Worm (Caenorhabditis elegans) whole organism, late embryonic: Measurements from ENCODE around the gene nstp-9.
A peak's percentile ranks its signal among the peaks of the same experiment; 100 is the strongest.

ENCODE experiments used
- C08G9.2 ChIP-seq: sonication (generic microtip); optimal IDR thresholded peaks from 2 replicates; lab custom pipeline; 2016; ENCODE audit warnings: mild to moderate bottlenecking, missing genetic modification characterization, moderate library complexity, missing compliant biosample characterization
- F13H6.1 ChIP-seq: sonication (generic microtip); optimal IDR thresholded peaks from 2 replicates; lab custom pipeline; 2016; ENCODE audit warnings: missing genetic modification characterization, missing compliant biosample characterization
- K09A11.1 ChIP-seq: sonication (generic microtip); optimal IDR thresholded peaks from 2 replicates; lab custom pipeline; 2017; ENCODE audit warnings: antibody characterized with exemption, mild to moderate bottlenecking, missing genetic modification characterization, missing compliant biosample characterization; ENCODE audit not compliant: insufficient read depth
- Y22D7AL.16 ChIP-seq: sonication (generic microtip); optimal IDR thresholded peaks from 2 replicates; lab custom pipeline; 2016; ENCODE audit warnings: missing genetic modification characterization, missing compliant biosample characterization
- ahr-1 ChIP-seq: sonication (generic microtip); optimal IDR thresholded peaks from 2 replicates; lab custom pipeline; 2016; ENCODE audit warnings: missing genetic modification characterization, missing compliant biosample characterization
- ama-1 ChIP-seq: fragments of 150-350 bp; optimal IDR thresholded peaks from 2 replicates; lab custom pipeline; 2014
- ceh-19 ChIP-seq: fragments of 200-800 bp; sonication (Bioruptor generic); optimal IDR thresholded peaks from 2 replicates; lab custom pipeline; 2018; ENCODE audit warnings: mild to moderate bottlenecking, missing genetic modification characterization, missing compliant biosample characterization
- ceh-2 ChIP-seq: sonication (generic microtip); optimal IDR thresholded peaks from 2 replicates; lab custom pipeline; 2016; ENCODE audit warnings: missing genotype, missing genetic modification characterization, missing compliant biosample characterization
- ceh-22 ChIP-seq: sonication (generic microtip); optimal IDR thresholded peaks from 2 replicates; lab custom pipeline; 2017; ENCODE audit warnings: missing biosample characterization, missing genetic modification characterization
- ceh-24 ChIP-seq: sonication (generic microtip); optimal IDR thresholded peaks from 2 replicates; lab custom pipeline; 2016; ENCODE audit warnings: mild to moderate bottlenecking, missing genetic modification characterization, missing compliant biosample characterization
- ceh-30 ChIP-seq: fragments of 150-350 bp; optimal IDR thresholded peaks from 2 replicates; lab custom pipeline; 2014; ENCODE audit warnings: missing biosample characterization, missing genetic modification characterization
- ceh-31 ChIP-seq: sonication (generic microtip); optimal IDR thresholded peaks from 2 replicates; lab custom pipeline; 2016; ENCODE audit warnings: missing genetic modification characterization, missing compliant biosample characterization
- ceh-48 ChIP-seq: sonication (generic microtip); optimal IDR thresholded peaks from 2 replicates; lab custom pipeline; 2016; ENCODE audit warnings: missing genetic modification characterization, inconsistent platforms, missing compliant biosample characterization
- ceh-9 ChIP-seq: sonication (generic microtip); optimal IDR thresholded peaks from 2 replicates; lab custom pipeline; 2016; ENCODE audit warnings: mild to moderate bottlenecking, missing genetic modification characterization, inconsistent platforms, missing compliant biosample characterization
- che-1 ChIP-seq: sonication (generic microtip); optimal IDR thresholded peaks from 2 replicates; lab custom pipeline; 2016; ENCODE audit warnings: mild to moderate bottlenecking, missing genetic modification characterization, missing compliant biosample characterization
- dmd-4 ChIP-seq: sonication (generic microtip); optimal IDR thresholded peaks from 2 replicates; lab custom pipeline; 2016; ENCODE audit warnings: borderline replicate concordance, missing genetic modification characterization, missing compliant biosample characterization
- dve-1 ChIP-seq: sonication (generic microtip); optimal IDR thresholded peaks from 2 replicates; lab custom pipeline; 2017; ENCODE audit warnings: antibody characterized with exemption, mild to moderate bottlenecking, missing genetic modification characterization, missing compliant biosample characterization
- elt-4 ChIP-seq: sonication (generic microtip); optimal IDR thresholded peaks from 2 replicates; lab custom pipeline; 2016; ENCODE audit warnings: missing genetic modification characterization, missing compliant biosample characterization
- ets-4 ChIP-seq: sonication (generic microtip); optimal IDR thresholded peaks from 2 replicates; lab custom pipeline; 2016; ENCODE audit warnings: missing genetic modification characterization, missing compliant biosample characterization
- eyg-1 ChIP-seq: sonication (generic microtip); optimal IDR thresholded peaks from 2 replicates; lab custom pipeline; 2016; ENCODE audit warnings: missing genotype, missing genetic modification characterization, missing compliant biosample characterization
- fax-1 ChIP-seq: sonication (generic microtip); optimal IDR thresholded peaks from 2 replicates; lab custom pipeline; 2016; ENCODE audit warnings: missing genotype, missing genetic modification characterization, missing compliant biosample characterization
- fkh-10 ChIP-seq: fragments of 150-350 bp; optimal IDR thresholded peaks from 2 replicates; lab custom pipeline; 2014; ENCODE audit warnings: missing biosample characterization, missing genetic modification reagents, missing genetic modification characterization
- fkh-6 ChIP-seq: sonication (generic microtip); optimal IDR thresholded peaks from 2 replicates; lab custom pipeline; 2016; ENCODE audit warnings: missing genetic modification characterization, missing compliant biosample characterization
- gmeb-2 ChIP-seq: sonication (generic microtip); optimal IDR thresholded peaks from 2 replicates; lab custom pipeline; 2016; ENCODE audit warnings: missing genetic modification characterization, inconsistent platforms, missing compliant biosample characterization
- hlh-15 ChIP-seq: sonication (generic microtip); optimal IDR thresholded peaks from 2 replicates; lab custom pipeline; 2016; ENCODE audit warnings: missing genetic modification characterization, missing compliant biosample characterization
- hlh-30 ChIP-seq: sonication (generic microtip); optimal IDR thresholded peaks from 2 replicates; lab custom pipeline; 2017; ENCODE audit warnings: antibody characterized with exemption, missing genetic modification characterization, missing compliant biosample characterization; ENCODE audit not compliant: insufficient read depth
- lim-6 ChIP-seq: sonication (generic microtip); optimal IDR thresholded peaks from 2 replicates; lab custom pipeline; 2016; ENCODE audit warnings: missing genetic modification characterization, missing compliant biosample characterization
- lin-11 ChIP-seq: fragments of 200-800 bp; sonication (Bioruptor generic); optimal IDR thresholded peaks from 2 replicates; lab custom pipeline; 2018; ENCODE audit warnings: mild to moderate bottlenecking, missing genetic modification characterization, missing compliant biosample characterization
- madf-2 ChIP-seq: sonication (generic microtip); optimal IDR thresholded peaks from 2 replicates; lab custom pipeline; 2017; ENCODE audit warnings: missing genetic modification characterization, missing compliant biosample characterization
- nhr-11 ChIP-seq: fragments of 150-350 bp; optimal IDR thresholded peaks from 2 replicates; lab custom pipeline; 2014; ENCODE audit warnings: missing biosample characterization, missing genetic modification characterization
- nhr-232 ChIP-seq: sonication (generic microtip); optimal IDR thresholded peaks from 2 replicates; lab custom pipeline; 2016; ENCODE audit warnings: missing genetic modification characterization, missing compliant biosample characterization
- npax-4 ChIP-seq: sonication (generic microtip); optimal IDR thresholded peaks from 2 replicates; lab custom pipeline; 2016; ENCODE audit warnings: missing genetic modification characterization, missing compliant biosample characterization
- odd-2 ChIP-seq: sonication (generic microtip); optimal IDR thresholded peaks from 2 replicates; lab custom pipeline; 2017; ENCODE audit warnings: antibody characterized with exemption, mild to moderate bottlenecking, missing genetic modification characterization, missing compliant biosample characterization
- pat-9 ChIP-seq: fragments of 200-800 bp; sonication (Bioruptor generic); optimal IDR thresholded peaks from 2 replicates; lab custom pipeline; 2018; ENCODE audit warnings: mild to moderate bottlenecking, missing genetic modification characterization, moderate library complexity, missing compliant biosample characterization
- pha-4 ChIP-seq: fragments of 150-350 bp; optimal IDR thresholded peaks from 2 replicates; lab custom pipeline; 2018; ENCODE audit warnings: missing biosample characterization, missing genetic modification reagents, missing genetic modification characterization
- pqm-1 ChIP-seq: sonication (generic microtip); optimal IDR thresholded peaks from 2 replicates; lab custom pipeline; 2016; ENCODE audit warnings: missing genetic modification characterization, missing compliant biosample characterization
- pros-1 ChIP-seq: fragments of 150-350 bp; optimal IDR thresholded peaks from 2 replicates; lab custom pipeline; 2014; ENCODE audit warnings: missing biosample characterization, missing genetic modification reagents, missing genetic modification characterization
- ref-2 ChIP-seq: sonication (generic microtip); optimal IDR thresholded peaks from 2 replicates; lab custom pipeline; 2016; ENCODE audit warnings: missing genetic modification characterization, missing compliant biosample characterization
- sox-2 ChIP-seq: fragments of 200-800 bp; sonication (Bioruptor generic); IDR thresholded peaks from 2 replicates; pipeline ENCODE4 v1.3.6; 2022; ENCODE audit warnings: missing genetic modification reagents, missing genetic modification characterization, missing compliant biosample characterization
- sox-4 ChIP-seq: sonication (generic microtip); optimal IDR thresholded peaks from 2 replicates; lab custom pipeline; 2017; ENCODE audit warnings: mild to moderate bottlenecking, missing genetic modification characterization, inconsistent platforms, missing compliant biosample characterization
- tbx-2 ChIP-seq: sonication (generic microtip); optimal IDR thresholded peaks from 2 replicates; lab custom pipeline; 2016; ENCODE audit warnings: missing genetic modification characterization, missing compliant biosample characterization
- tbx-7 ChIP-seq: sonication (generic microtip); optimal IDR thresholded peaks from 2 replicates; lab custom pipeline; 2016; ENCODE audit warnings: missing genotype, missing genetic modification characterization, missing compliant biosample characterization
- ttx-3 ChIP-seq: sonication (generic microtip); optimal IDR thresholded peaks from 2 replicates; lab custom pipeline; 2016; ENCODE audit warnings: missing genetic modification reagents, missing genetic modification characterization, missing compliant biosample characterization
- unc-3 ChIP-seq, 2 experiments: fragments of 200-800 bp in 1 of 2; sonication (Bioruptor generic) in 1 of 2; sonication (generic microtip) in 1 of 2; conservative IDR thresholded peaks in 1 of 2; optimal IDR thresholded peaks in 1 of 2; 2 replicates each; pipeline versions ENCODE4 v1.3.6 to Lab custom; 2016 to 2022; ENCODE audit warnings: missing compliant biosample characterization in 2 of 2, missing genetic modification characterization in 2 of 2, missing genetic modification reagents in 1 of 2
- unc-55 ChIP-seq: sonication (generic microtip); optimal IDR thresholded peaks from 2 replicates; lab custom pipeline; 2017; ENCODE audit warnings: missing biosample characterization, missing genetic modification reagents, missing genetic modification characterization
- unc-86 ChIP-seq: sonication (generic microtip); optimal IDR thresholded peaks from 2 replicates; lab custom pipeline; 2016; ENCODE audit warnings: missing genetic modification characterization, missing compliant biosample characterization
- zip-5 ChIP-seq: sonication (generic microtip); optimal IDR thresholded peaks from 2 replicates; lab custom pipeline; 2016; ENCODE audit warnings: missing genetic modification characterization, missing compliant biosample characterization

Gene nstp-9

ce11 chrX:10900079-10900724, 19.3 kb downstream of the nstp-9 start, which contains the start of gene suca-1 (continued):
- TF ChIP-seq elt-4 (tag; lab: Kevin White, UChicago), result no peak
- no peak for TF ChIP-seq ets-4 (tag; lab: Kevin White, UChicago)
- TF ChIP-seq tbx-7 (tag; lab: Kevin White, UChicago), result no peak
- no peak for TF ChIP-seq ceh-48
- no peak for TF ChIP-seq dve-1 (tag; lab: Kevin White, UChicago)
- TF ChIP-seq ceh-2 (tag; lab: Kevin White, UChicago), result peak; percentile 33
- TF ChIP-seq lin-11 (tag; lab: Kevin White, UChicago), result no peak
- TF ChIP-seq pha-4 (tag; lab: Kevin White, UChicago), result no peak
- TF ChIP-seq lim-6, result no peak
- peak; percentile 1 for TF ChIP-seq ceh-19 (GFP tag; lab: Kevin White, UChicago)
- TF ChIP-seq ttx-3 (tag; lab: Kevin White, UChicago), result no peak
- no peak for TF ChIP-seq fax-1 (tag; lab: Kevin White, UChicago)
- TF ChIP-seq eyg-1 (tag; lab: Kevin White, UChicago), result no peak
- TF ChIP-seq ceh-31 (tag; lab: Kevin White, UChicago), result peak; percentile 19
- no peak for TF ChIP-seq che-1 (tag; lab: Kevin White, UChicago)
- TF ChIP-seq madf-2, result peak; percentile 28
- peak; percentile 14 for TF ChIP-seq gmeb-2 (tag; lab: Kevin White, UChicago)
- no peak for TF ChIP-seq nhr-11 (tag; lab: Kevin White, UChicago)
- TF ChIP-seq unc-86 (tag; lab: Kevin White, UChicago), result no peak
- TF ChIP-seq tbx-2 (tag; lab: Kevin White, UChicago), result peak; percentile 71
- TF ChIP-seq zip-5, result no peak
- no peak for TF ChIP-seq ama-1 (lab: Kevin White, UChicago)
- no peak for TF ChIP-seq fkh-6 (tag; lab: Kevin White, UChicago)
- TF ChIP-seq odd-2, result no peak
- peak; percentile 58 for TF ChIP-seq ceh-30 (tag; lab: Kevin White, UChicago)
- TF ChIP-seq F13H6.1, result peak; percentile 40
- TF ChIP-seq ceh-24 (tag; lab: Kevin White, UChicago), result no peak
- no peak for TF ChIP-seq sox-4
- TF ChIP-seq hlh-15 (tag; lab: Kevin White, UChicago), result no peak
- no peak for TF ChIP-seq nhr-232
- no peak for TF ChIP-seq Y22D7AL.16 (tag; lab: Kevin White, UChicago)
- TF ChIP-seq ref-2 (tag; lab: Kevin White, UChicago), result no peak
- TF ChIP-seq, all 69 proteins: peak for 20

- TF ChIP-seq pat-9 (tag; lab: Kevin White, UChicago), result no peak
- no peak for TF ChIP-seq hlh-30 (tag; lab: Kevin White, UChicago)
- no peak for TF ChIP-seq npax-4 (tag; lab: Kevin White, UChicago)
- no peak for TF ChIP-seq sox-2 (GFP tag; lab: Robert Waterston, UW)
- TF ChIP-seq unc-55 (GFP tag; lab: Kevin White, UChicago), result no peak
- TF ChIP-seq ceh-9 (tag; lab: Kevin White, UChicago), result no peak
- no peak for TF ChIP-seq unc-3 (GFP tag; conservative IDR thresholded peaks at IDR 0.05; lab: Robert Waterston, UW)
- no peak for TF ChIP-seq unc-3 (tag; optimal IDR thresholded peaks at IDR 0.05; lab: Kevin White, UChicago)
- no peak for TF ChIP-seq pqm-1 (tag; lab: Kevin White, UChicago)
Measured at ce11 chrX:10896498-10896897, 23.0 kb downstream of the nstp-9 start, which contains the start of gene haly-1. Gene haly-1, minus strand, starts transcription at chrX:10896598.

ce11 chrX:10891890-10892289, 27.6 kb downstream of the nstp-9 start, which contains the start of gene F47B10.3:
Gene F47B10.3, plus strand, starts transcription at chrX:10892190.
- TF ChIP-seq tbx-2 (tag; lab: Kevin White, UChicago) (no peak), ceh-22 (tag; lab: Kevin White, UChicago) (no peak), dmd-4 (tag; lab: Kevin White, UChicago) (no peak), pros-1 (tag; lab: Kevin White, UChicago) (no peak), ceh-48 (no peak), fkh-10 (GFP tag; lab: Kevin White, UChicago) (no peak), C08G9.2 (tag; lab: Kevin White, UChicago) (no peak), tbx-7 (tag; lab: Kevin White, UChicago) (no peak), ahr-1 (no peak), lin-11 (tag; lab: Kevin White, UChicago) (no peak), K09A11.1 (tag; lab: Kevin White, UChicago) (no peak)
